Fruit fly (Drosophila melanogaster) whole organism, pupa: ENCODE data around the gene CG34159.

Source experiments
- CG15710 ChIP-seq: fragments of 200-800 bp; sonication (Bioruptor generic); optimal IDR thresholded peaks from 2 replicates; lab custom pipeline; 2018; ENCODE audit warnings: missing biosample characterization, mild to moderate bottlenecking, missing genetic modification characterization, moderate library complexity
- CG32121 ChIP-seq: fragments of 200-800 bp; sonication (Bioruptor generic); IDR thresholded peaks from 2 replicates; pipeline ENCODE4 v1.3.6; 2022; ENCODE audit warnings: missing biosample characterization, missing genetic modification characterization
- Ets98B ChIP-seq: fragments of 200-800 bp; sonication (Bioruptor generic); IDR thresholded peaks from 2 replicates; pipeline ENCODE4 v1.3.6; 2022; ENCODE audit warnings: missing biosample characterization, missing genetic modification characterization
- rn ChIP-seq: fragments of 200-800 bp; sonication (Bioruptor generic); IDR thresholded peaks from 2 replicates; pipeline ENCODE4 v1.3.6; 2022; ENCODE audit warnings: missing biosample characterization, missing genetic modification characterization

DNA sequence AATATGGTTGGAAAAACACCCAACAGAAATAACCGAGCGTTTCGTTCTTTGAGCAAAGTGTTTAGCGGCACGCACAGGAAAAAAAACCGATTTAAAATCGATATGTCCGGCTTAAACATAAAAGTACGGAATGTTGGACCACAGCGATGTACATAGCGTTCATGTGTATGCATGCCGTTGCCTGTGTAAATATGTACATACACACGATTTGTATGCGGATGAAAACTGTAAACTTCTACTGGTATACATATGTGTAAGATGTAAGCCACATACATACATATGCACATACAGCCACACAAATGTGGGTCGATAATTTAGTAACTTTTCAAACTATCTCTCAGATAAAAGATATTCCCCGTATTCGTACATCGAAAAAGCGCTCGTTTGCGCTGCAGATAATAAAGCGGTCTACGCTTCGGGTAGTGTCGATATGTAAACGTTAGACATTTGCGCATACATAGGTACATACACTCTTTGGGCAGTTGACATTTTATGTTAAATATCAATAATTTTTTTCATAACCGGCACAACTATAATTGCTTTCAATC, 45.6 kb upstream of the CG34159 start:
- TF ChIP-seq CG32121 (GFP tag; lab: Robert Waterston, UW) (no peak), CG15710 (tag; lab: Kevin White, UChicago) (no peak), Ets98B (GFP tag; lab: Robert Waterston, UW) (no peak), rn (GFP tag; lab: Robert Waterston, UW) (no peak)
